Worm (Caenorhabditis elegans): ENCODE results near the gene ZK809.1.

DNA sequence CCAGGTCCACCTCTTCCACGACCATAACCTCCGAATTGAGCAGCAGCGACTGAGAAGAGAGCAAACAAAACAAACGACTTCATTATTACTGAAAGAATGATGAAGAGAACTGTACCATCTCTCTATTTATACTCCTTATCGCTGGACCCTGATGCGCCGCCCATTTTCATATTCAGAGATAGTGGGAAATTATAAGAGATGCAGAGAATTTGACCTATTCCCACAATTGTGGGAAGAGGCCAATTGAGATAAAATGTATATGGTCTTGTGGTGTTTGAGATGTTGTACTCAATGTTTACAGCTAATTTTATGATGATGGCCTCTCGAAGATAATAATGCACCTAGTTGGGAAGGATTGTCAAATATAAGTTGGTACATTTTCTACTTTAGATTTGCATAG lies 987 bp upstream of the ZK809.1 start, which contains the start of gene ttr-50:
- no peak for TF ChIP-seq ama-1 (optimal IDR thresholded peaks at IDR 0.05)
- TF ChIP-seq lin-35 (GFP tag; optimal IDR thresholded peaks at IDR 0.05) = no peak
- TF ChIP-seq lin-15B (tag; optimal IDR thresholded peaks at IDR 0.05) = no peak
- TF ChIP-seq isw-1 (GFP tag; IDR thresholded peaks at IDR 0.05) = no peak
- TF ChIP-seq egl-27 (tag; optimal IDR thresholded peaks at IDR 0.05) = no peak
- TF ChIP-seq ztf-11 (tag; optimal IDR thresholded peaks at IDR 0.05) = no peak

Data from whole organism, L1 larva.